Worm (Caenorhabditis elegans) whole organism, late embryonic: ENCODE results near the gene xnd-1.

Experiments
- C38D4.7 ChIP-seq: fragments of 200-800 bp; sonication (Bioruptor generic); optimal IDR thresholded peaks from 2 replicates; lab custom pipeline; 2018; ENCODE audit warnings: mild to moderate bottlenecking, missing genetic modification characterization, moderate library complexity, missing compliant biosample characterization
- ama-1 ChIP-seq: fragments of 150-350 bp; optimal IDR thresholded peaks from 2 replicates; lab custom pipeline; 2014
- ceh-2 ChIP-seq: sonication (generic microtip); optimal IDR thresholded peaks from 2 replicates; lab custom pipeline; 2016; ENCODE audit warnings: missing genotype, missing genetic modification characterization, missing compliant biosample characterization
- ceh-24 ChIP-seq: sonication (generic microtip); optimal IDR thresholded peaks from 2 replicates; lab custom pipeline; 2016; ENCODE audit warnings: mild to moderate bottlenecking, missing genetic modification characterization, missing compliant biosample characterization
- fkh-10 ChIP-seq: fragments of 150-350 bp; optimal IDR thresholded peaks from 2 replicates; lab custom pipeline; 2014; ENCODE audit warnings: missing biosample characterization, missing genetic modification reagents, missing genetic modification characterization
- hlh-15 ChIP-seq: sonication (generic microtip); optimal IDR thresholded peaks from 2 replicates; lab custom pipeline; 2016; ENCODE audit warnings: missing genetic modification characterization, missing compliant biosample characterization
- nhr-11 ChIP-seq: fragments of 150-350 bp; optimal IDR thresholded peaks from 2 replicates; lab custom pipeline; 2014; ENCODE audit warnings: missing biosample characterization, missing genetic modification characterization
- pag-3 ChIP-seq: sonication (generic microtip); optimal IDR thresholded peaks from 2 replicates; lab custom pipeline; 2016; ENCODE audit warnings: missing compliant biosample characterization, missing genetic modification characterization, borderline replicate concordance
- pat-9 ChIP-seq: fragments of 200-800 bp; sonication (Bioruptor generic); optimal IDR thresholded peaks from 2 replicates; lab custom pipeline; 2018; ENCODE audit warnings: mild to moderate bottlenecking, missing genetic modification characterization, moderate library complexity, missing compliant biosample characterization
- pha-4 ChIP-seq: fragments of 150-350 bp; optimal IDR thresholded peaks from 2 replicates; lab custom pipeline; 2018; ENCODE audit warnings: missing biosample characterization, missing genetic modification reagents, missing genetic modification characterization
- sox-4 ChIP-seq: sonication (generic microtip); optimal IDR thresholded peaks from 2 replicates; lab custom pipeline; 2017; ENCODE audit warnings: mild to moderate bottlenecking, missing genetic modification characterization, inconsistent platforms, missing compliant biosample characterization
- tbx-2 ChIP-seq: sonication (generic microtip); optimal IDR thresholded peaks from 2 replicates; lab custom pipeline; 2016; ENCODE audit warnings: missing genetic modification characterization, missing compliant biosample characterization

DNA sequence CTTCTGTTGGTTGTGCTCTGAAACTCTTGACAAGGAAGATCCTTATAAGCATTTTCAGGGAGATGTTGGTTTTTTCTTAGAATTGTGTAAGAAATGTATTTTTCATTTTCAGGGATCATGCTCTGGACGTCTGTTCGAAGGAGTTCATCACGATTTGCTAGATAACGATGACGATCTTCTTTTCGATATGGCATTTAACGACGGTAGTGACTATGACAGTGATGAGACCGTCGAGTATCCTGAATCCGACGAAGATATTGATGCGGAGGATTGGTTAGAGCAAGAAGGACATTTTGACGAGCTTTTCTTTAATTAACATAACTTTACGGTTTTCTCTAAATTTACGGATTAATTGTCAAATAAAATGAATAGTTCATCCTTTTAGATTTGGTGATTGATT lies 15.5 kb upstream of the xnd-1 start:
- TF ChIP-seq tbx-2 (tag; lab: Kevin White, UChicago): no peak
- TF ChIP-seq C38D4.7 (GFP tag; lab: Kevin White, UChicago): no peak
- no peak for TF ChIP-seq ama-1
- TF ChIP-seq nhr-11: no peak
- no peak for TF ChIP-seq pat-9 (tag; lab: Kevin White, UChicago)
- no peak for TF ChIP-seq hlh-15
- TF ChIP-seq ceh-24 (tag; lab: Kevin White, UChicago): no peak
- no peak for TF ChIP-seq fkh-10
- no peak for TF ChIP-seq pha-4
- TF ChIP-seq sox-4: no peak
- no peak for TF ChIP-seq ceh-2
- TF ChIP-seq pag-3 (tag; lab: Kevin White, UChicago): no peak
